Worm (Caenorhabditis elegans) whole organism, L1 larva: ENCODE data around the gene str-264.

Experiments
- C04F5.9 ChIP-seq: sonication (generic microtip); optimal IDR thresholded peaks from 2 replicates; lab custom pipeline; 2016; ENCODE audit warnings: missing genetic modification characterization, missing compliant biosample characterization
- C16A3.4 ChIP-seq: fragments of 150-350 bp; optimal IDR thresholded peaks from 2 replicates; lab custom pipeline; 2014; ENCODE audit warnings: missing biosample characterization, missing genetic modification characterization
- blmp-1 ChIP-seq: fragments of 150-350 bp; optimal IDR thresholded peaks from 2 replicates; lab custom pipeline; 2014; ENCODE audit warnings: missing biosample characterization, missing genetic modification characterization
- ceh-8 ChIP-seq: fragments of 200-800 bp; sonication (Bioruptor generic); optimal IDR thresholded peaks from 2 replicates; lab custom pipeline; 2018; ENCODE audit warnings: mild to moderate bottlenecking, missing genetic modification characterization, moderate library complexity, missing compliant biosample characterization
- fos-1 ChIP-seq: fragments of 150-350 bp; optimal IDR thresholded peaks from 2 replicates; lab custom pipeline; 2014; ENCODE audit warnings: missing biosample characterization, missing genetic modification characterization
- irx-1 ChIP-seq: sonication (generic microtip); optimal IDR thresholded peaks from 2 replicates; lab custom pipeline; 2016; ENCODE audit warnings: missing genetic modification characterization, missing compliant biosample characterization
- lir-3 ChIP-seq: sonication (generic microtip); optimal IDR thresholded peaks from 2 replicates; lab custom pipeline; 2016; ENCODE audit warnings: mild to moderate bottlenecking, missing genetic modification characterization, moderate library complexity, missing compliant biosample characterization; ENCODE audit not compliant: poor library complexity
- mdl-1 ChIP-seq, 2 experiments: fragments of 150-350 bp; optimal IDR thresholded peaks; 2 replicates each; lab custom pipeline; 2014 to 2017; ENCODE audit warnings: missing biosample characterization in 2 of 2, missing genetic modification characterization in 2 of 2, inconsistent platforms in 1 of 2
- mep-1 ChIP-seq: fragments of 150-350 bp; optimal IDR thresholded peaks from 2 replicates; lab custom pipeline; 2014; ENCODE audit warnings: missing biosample characterization, missing genetic modification characterization
- rnt-1 ChIP-seq: sonication (generic microtip); optimal IDR thresholded peaks from 2 replicates; lab custom pipeline; 2016; ENCODE audit warnings: mild to moderate bottlenecking, missing genetic modification characterization, moderate library complexity, missing compliant biosample characterization
- snpc-4 ChIP-seq: fragments of 150-350 bp; optimal IDR thresholded peaks from 2 replicates; lab custom pipeline; 2014; ENCODE audit warnings: missing biosample characterization, missing genetic modification characterization
- sup-37 ChIP-seq: fragments of 200-800 bp; sonication (Bioruptor generic); optimal IDR thresholded peaks from 2 replicates; lab custom pipeline; 2018; ENCODE audit warnings: mild to moderate bottlenecking, missing genetic modification characterization, missing compliant biosample characterization
- tlp-1 ChIP-seq: fragments of 150-350 bp; optimal IDR thresholded peaks from 2 replicates; lab custom pipeline; 2014; ENCODE audit warnings: missing biosample characterization, missing genetic modification characterization
- zag-1 ChIP-seq: fragments of 150-350 bp; optimal IDR thresholded peaks from 2 replicates; lab custom pipeline; 2014; ENCODE audit warnings: missing biosample characterization, missing genetic modification characterization

ce11 chrV:15479107-15479506 lies 13.3 kb downstream of the str-264 start:
- no peak for TF ChIP-seq blmp-1 (tag; lab: Kevin White, UChicago)
- TF ChIP-seq irx-1 (tag; lab: Kevin White, UChicago) = no peak
- no peak for TF ChIP-seq C04F5.9
- TF ChIP-seq lir-3 = no peak
- no peak for TF ChIP-seq mdl-1 (tag; optimal IDR thresholded peaks at IDR 0.05; lab: Kevin White, UChicago)
- TF ChIP-seq snpc-4 = no peak
- TF ChIP-seq ceh-8 = no peak
- TF ChIP-seq C16A3.4 (tag; lab: Kevin White, UChicago) = no peak
- TF ChIP-seq tlp-1 = no peak
- no peak for TF ChIP-seq rnt-1 (tag; lab: Kevin White, UChicago)
- no peak for TF ChIP-seq mep-1 (tag; lab: Kevin White, UChicago)
- no peak for TF ChIP-seq fos-1 (tag; lab: Kevin White, UChicago)
- TF ChIP-seq sup-37 (GFP tag; lab: Kevin White, UChicago) = no peak
- no peak for TF ChIP-seq zag-1 (tag; lab: Kevin White, UChicago)
